Worm (Caenorhabditis elegans) whole organism, mixed stage, embryonic: ENCODE data around the gene C07A12.18.

Source experiments
- cnd-1 ChIP-seq: fragments of 200-800 bp; sonication (Bioruptor generic); optimal IDR thresholded peaks from 2 replicates; lab custom pipeline; 2018; ENCODE audit warnings: mild to moderate bottlenecking, missing genetic modification characterization, missing compliant biosample characterization
- elt-3 ChIP-seq: fragments of 150-350 bp; optimal IDR thresholded peaks from 2 replicates; lab custom pipeline; 2014; ENCODE audit warnings: missing biosample characterization, missing genetic modification characterization
- lsy-2 ChIP-seq: fragments of 150-350 bp; optimal IDR thresholded peaks from 2 replicates; lab custom pipeline; 2014; ENCODE audit warnings: missing biosample characterization, missing genetic modification characterization
- mep-1 ChIP-seq: fragments of 150-350 bp; optimal IDR thresholded peaks from 2 replicates; lab custom pipeline; 2017; ENCODE audit warnings: missing biosample characterization, missing genetic modification reagents, missing genetic modification characterization, inconsistent platforms
- nhr-237 ChIP-seq: fragments of 150-350 bp; optimal IDR thresholded peaks from 2 replicates; lab custom pipeline; 2014; ENCODE audit warnings: missing biosample characterization, missing genetic modification characterization
- nhr-28 ChIP-seq: fragments of 150-350 bp; optimal IDR thresholded peaks from 2 replicates; lab custom pipeline; 2014; ENCODE audit warnings: missing biosample characterization, missing genetic modification characterization
- nhr-76 ChIP-seq: sonication (generic microtip); optimal IDR thresholded peaks from 2 replicates; lab custom pipeline; 2017; ENCODE audit warnings: missing biosample characterization, missing genetic modification characterization
- snpc-4 ChIP-seq: fragments of 150-350 bp; optimal IDR thresholded peaks from 2 replicates; lab custom pipeline; 2014; ENCODE audit warnings: missing biosample characterization, missing genetic modification characterization
- unc-62 ChIP-seq: fragments of 150-350 bp; optimal IDR thresholded peaks from 2 replicates; lab custom pipeline; 2014; ENCODE audit warnings: missing biosample characterization, missing genetic modification reagents, missing genetic modification characterization

DNA sequence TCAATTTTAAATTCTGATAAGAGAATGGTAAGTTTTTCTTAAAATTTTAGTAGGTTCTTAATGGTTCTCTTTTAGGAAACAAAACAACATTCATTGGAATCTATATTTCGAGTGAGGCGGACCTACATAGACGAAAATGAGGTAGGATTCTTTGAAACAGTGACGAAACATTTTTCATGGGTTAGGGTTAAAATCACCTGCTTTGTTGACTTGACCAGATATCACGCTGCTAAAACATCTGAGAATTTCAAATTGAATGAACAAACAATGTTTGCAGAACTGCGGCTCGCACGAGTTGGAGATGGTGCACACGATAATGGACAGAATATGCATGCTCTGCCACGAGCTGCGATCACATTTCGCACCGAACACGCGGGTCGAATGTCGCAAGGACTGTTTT, 12.6 kb upstream of the C07A12.18 start:
- TF ChIP-seq nhr-237 (tag; lab: Kevin White, UChicago) = no peak
- no peak for TF ChIP-seq mep-1
- TF ChIP-seq lsy-2 (tag; lab: Kevin White, UChicago) = no peak
- no peak for TF ChIP-seq snpc-4
- TF ChIP-seq cnd-1 (tag; lab: Kevin White, UChicago) = no peak
- TF ChIP-seq nhr-76 (tag; lab: Kevin White, UChicago) = no peak
- TF ChIP-seq elt-3 (tag; lab: Kevin White, UChicago) = no peak
- no peak for TF ChIP-seq unc-62
- no peak for TF ChIP-seq nhr-28 (tag; lab: Kevin White, UChicago)
